Fruit fly (Drosophila melanogaster) whole organism, embryonic: Measurements from ENCODE around the gene Drice.

Source experiments
- Atf-2 ChIP-seq: fragments of 200-800 bp; sonication (Bioruptor generic); optimal IDR thresholded peaks from 2 replicates; lab custom pipeline; 2016; ENCODE audit warnings: missing biosample characterization, missing genetic modification characterization
- CG10431 ChIP-seq: fragments of 200-800 bp; sonication (Bioruptor generic); optimal IDR thresholded peaks from 3 replicates; lab custom pipeline; 2018; ENCODE audit warnings: missing biosample characterization, mild to moderate bottlenecking, missing genetic modification characterization
- CG10979 ChIP-seq: fragments of 200-800 bp; sonication (Bioruptor generic); optimal IDR thresholded peaks from 2 replicates; lab custom pipeline; 2018; ENCODE audit warnings: missing biosample characterization, mild to moderate bottlenecking, missing genetic modification characterization, moderate library complexity
- CG11247 ChIP-seq: fragments of 200-800 bp; sonication (Bioruptor generic); IDR thresholded peaks from 2 replicates; pipeline ENCODE4 v1.3.6; 2022; ENCODE audit warnings: missing biosample characterization, missing genetic modification characterization
- CG11695 ChIP-seq: fragments of 200-800 bp; sonication (Bioruptor generic); IDR thresholded peaks from 3 replicates; pipeline ENCODE4 v1.3.6; 2022; ENCODE audit warnings: missing biosample characterization, missing genetic modification characterization
- CG12236 ChIP-seq: fragments of 200-800 bp; sonication (Bioruptor generic); optimal IDR thresholded peaks from 2 replicates; lab custom pipeline; 2016; ENCODE audit warnings: missing biosample characterization, missing genetic modification characterization
- CG13894 ChIP-seq: fragments of 200-800 bp; sonication (Bioruptor generic); optimal IDR thresholded peaks from 3 replicates; lab custom pipeline; 2018; ENCODE audit warnings: missing biosample characterization, mild to moderate bottlenecking, missing genetic modification characterization, moderate library complexity
- CG17328 ChIP-seq: fragments of 200-800 bp; sonication (Bioruptor generic); IDR thresholded peaks from 2 replicates; pipeline ENCODE4 v1.3.6; 2022; ENCODE audit warnings: missing biosample characterization, missing genetic modification characterization
- CG17912 ChIP-seq: fragments of 200-800 bp; sonication (Bioruptor generic); optimal IDR thresholded peaks from 2 replicates; lab custom pipeline; 2018; ENCODE audit warnings: missing biosample characterization, mild to moderate bottlenecking, missing genetic modification characterization
- CG18599 ChIP-seq: fragments of 200-800 bp; sonication (Bioruptor generic); optimal IDR thresholded peaks from 3 replicates; lab custom pipeline; 2017; ENCODE audit warnings: missing biosample characterization, missing genetic modification characterization, mild to moderate bottlenecking, moderate library complexity, missing genetic modification reagents
- CG3281 ChIP-seq: fragments of 200-800 bp; sonication (Bioruptor generic); optimal IDR thresholded peaks from 3 replicates; lab custom pipeline; 2017; ENCODE audit warnings: missing biosample characterization, mild to moderate bottlenecking, missing genetic modification characterization
- CG5953 ChIP-seq: fragments of 200-800 bp; sonication (Bioruptor generic); IDR thresholded peaks from 2 replicates; pipeline ENCODE4 v1.3.6; 2022; ENCODE audit warnings: missing biosample characterization, missing genetic modification characterization
- CG6689 ChIP-seq: fragments of 200-800 bp; sonication (Bioruptor generic); IDR thresholded peaks from 2 replicates; pipeline ENCODE4 v1.3.6; 2022; ENCODE audit warnings: missing biosample characterization, missing genetic modification characterization
- CG6791 ChIP-seq: fragments of 200-800 bp; sonication (Bioruptor generic); IDR thresholded peaks from 3 replicates; pipeline ENCODE4 v1.3.6; 2022; ENCODE audit warnings: missing biosample characterization, missing genetic modification characterization; ENCODE audit not compliant: partially characterized antibody
- CG6854 ChIP-seq: fragments of 200-800 bp; sonication (Bioruptor generic); optimal IDR thresholded peaks from 3 replicates; lab custom pipeline; 2017; ENCODE audit warnings: missing biosample characterization, mild to moderate bottlenecking, missing genetic modification characterization
- CG7271 ChIP-seq: fragments of 200-800 bp; sonication (Bioruptor generic); optimal IDR thresholded peaks from 2 replicates; lab custom pipeline; 2018; ENCODE audit warnings: missing biosample characterization, mild to moderate bottlenecking, missing genetic modification characterization, moderate library complexity
- CG8765 ChIP-seq: fragments of 200-800 bp; sonication (Bioruptor generic); IDR thresholded peaks from 2 replicates; pipeline ENCODE4 v1.3.6; 2022; ENCODE audit warnings: missing biosample characterization, missing genetic modification characterization
- CG9876 ChIP-seq: fragments of 200-800 bp; sonication (Bioruptor generic); optimal IDR thresholded peaks from 2 replicates; lab custom pipeline; 2016; ENCODE audit warnings: missing biosample characterization, missing genetic modification characterization
- D ChIP-seq, 2 experiments: fragments of 200-800 bp in 1 of 2; fragments of >200 bp in 1 of 2; sonication (Bioruptor generic) in 1 of 2; optimal IDR thresholded peaks; 2 replicates in 1 of 2; 3 replicates in 1 of 2; lab custom pipeline; 2017; ENCODE audit warnings: mild to moderate bottlenecking in 1 of 2, missing biosample characterization in 1 of 2, missing genetic modification characterization in 1 of 2, missing genetic modification reagents in 1 of 2
- Ets97D ChIP-seq: fragments of 200-800 bp; sonication (Bioruptor generic); optimal IDR thresholded peaks from 3 replicates; lab custom pipeline; 2016; ENCODE audit warnings: missing biosample characterization, missing genetic modification characterization
- Hr78 ChIP-seq, 2 experiments: fragments of 200-800 bp in 1 of 2; fragments of >200 bp in 1 of 2; sonication (Bioruptor generic) in 1 of 2; optimal IDR thresholded peaks; 2 replicates each; lab custom pipeline; 2017 to 2019; ENCODE audit warnings: missing biosample characterization in 2 of 2, missing genetic modification characterization in 2 of 2, mild to moderate bottlenecking in 1 of 2, moderate library complexity in 1 of 2
- Kr ChIP-seq: fragments of 200-800 bp; sonication (Bioruptor generic); optimal IDR thresholded peaks from 2 replicates; lab custom pipeline; 2017; ENCODE audit warnings: missing biosample characterization, mild to moderate bottlenecking, missing genetic modification characterization
- Lim3 ChIP-seq: fragments of 200-800 bp; sonication (Bioruptor generic); IDR thresholded peaks from 2 replicates; pipeline ENCODE4 v1.3.6; 2022; ENCODE audit warnings: missing biosample characterization, missing genetic modification characterization
- MTF-1 ChIP-seq: fragments of 200-800 bp; sonication (Bioruptor generic); optimal IDR thresholded peaks from 2 replicates; lab custom pipeline; 2018; ENCODE audit warnings: missing biosample characterization, mild to moderate bottlenecking, missing genetic modification characterization, borderline replicate concordance
- Mrtf ChIP-seq: fragments of 200-800 bp; sonication (Bioruptor generic); IDR thresholded peaks from 3 replicates; pipeline ENCODE4 v1.3.6; 2022; ENCODE audit warnings: missing biosample characterization, missing genetic modification characterization
- NK7.1 ChIP-seq: fragments of 200-800 bp; sonication (Bioruptor generic); optimal IDR thresholded peaks from 3 replicates; lab custom pipeline; 2016; ENCODE audit warnings: missing biosample characterization, missing genetic modification characterization
- Nf-YA ChIP-seq: fragments of 200-800 bp; sonication (Bioruptor generic); IDR thresholded peaks from 2 replicates; pipeline ENCODE4 v1.3.6; 2022; ENCODE audit warnings: missing biosample characterization, missing genetic modification characterization
- ab ChIP-seq: fragments of 200-800 bp; sonication (Bioruptor generic); optimal IDR thresholded peaks from 2 replicates; lab custom pipeline; 2016; ENCODE audit warnings: missing biosample characterization, missing genetic modification characterization
- ara ChIP-seq: fragments of 200-800 bp; sonication (Bioruptor generic); IDR thresholded peaks from 2 replicates; pipeline ENCODE4 v1.3.6; 2022; ENCODE audit warnings: missing biosample characterization, missing genetic modification characterization
- ase ChIP-seq: fragments of 200-800 bp; sonication (Bioruptor generic); IDR thresholded peaks from 3 replicates; pipeline ENCODE4 v1.3.6; 2022; ENCODE audit warnings: missing biosample characterization, missing genetic modification characterization
- az2 ChIP-seq: fragments of 200-800 bp; sonication (Bioruptor generic); optimal IDR thresholded peaks from 3 replicates; lab custom pipeline; 2016; ENCODE audit warnings: missing biosample characterization, missing genetic modification characterization
- bcd ChIP-seq: fragments of 200-800 bp; sonication (Bioruptor generic); optimal IDR thresholded peaks from 2 replicates; lab custom pipeline; 2017; ENCODE audit warnings: missing biosample characterization, mild to moderate bottlenecking, missing genetic modification characterization
- bsh ChIP-seq, 2 experiments: fragments of 200-800 bp; sonication (Bioruptor generic); optimal IDR thresholded peaks; 2 replicates each; lab custom pipeline; 2017 to 2018; ENCODE audit warnings: mild to moderate bottlenecking in 2 of 2, missing biosample characterization in 2 of 2, missing genetic modification characterization in 2 of 2, moderate library complexity in 1 of 2
- croc ChIP-seq: fragments of 200-800 bp; sonication (Bioruptor generic); conservative IDR thresholded peaks from 3 replicates; pipeline ENCODE4 v1.3.6; 2022; ENCODE audit warnings: missing biosample characterization, missing genetic modification characterization
- dan ChIP-seq: fragments of 200-800 bp; sonication (Bioruptor generic); IDR thresholded peaks from 2 replicates; pipeline ENCODE4 v1.3.6; 2022; ENCODE audit warnings: missing biosample characterization, missing genetic modification characterization
- dm ChIP-seq: fragments of 200-800 bp; sonication (Bioruptor generic); optimal IDR thresholded peaks from 3 replicates; lab custom pipeline; 2016; ENCODE audit warnings: missing biosample characterization, missing genetic modification characterization
- fd102C ChIP-seq: fragments of 200-800 bp; sonication (Bioruptor generic); optimal IDR thresholded peaks from 2 replicates; lab custom pipeline; 2018; ENCODE audit warnings: missing biosample characterization, mild to moderate bottlenecking, missing genetic modification characterization, moderate library complexity
- fu2 ChIP-seq: fragments of 200-800 bp; sonication (Bioruptor generic); optimal IDR thresholded peaks from 2 replicates; lab custom pipeline; 2016; ENCODE audit warnings: missing biosample characterization, missing genetic modification characterization
- gce ChIP-seq: fragments of 200-800 bp; sonication (Bioruptor generic); IDR thresholded peaks from 3 replicates; pipeline ENCODE4 v1.3.6; 2022; ENCODE audit warnings: missing biosample characterization, missing genetic modification characterization
- her ChIP-seq: fragments of 200-800 bp; sonication (Bioruptor generic); optimal IDR thresholded peaks from 2 replicates; lab custom pipeline; 2016; ENCODE audit warnings: missing biosample characterization, missing genetic modification characterization
- insv ChIP-seq, 2 experiments: fragments of 200-800 bp; sonication (Bioruptor generic); optimal IDR thresholded peaks; 3 replicates each; lab custom pipeline; 2016 to 2018; ENCODE audit warnings: missing biosample characterization in 2 of 2, missing genetic modification characterization in 2 of 2
- lilli ChIP-seq: fragments of 200-800 bp; sonication (Bioruptor generic); optimal IDR thresholded peaks from 3 replicates; lab custom pipeline; 2016; ENCODE audit warnings: missing biosample characterization, missing genetic modification characterization
- onecut ChIP-seq: fragments of 200-800 bp; sonication (Bioruptor generic); IDR thresholded peaks from 2 replicates; pipeline ENCODE4 v1.3.6; 2022; ENCODE audit warnings: missing biosample characterization, missing genetic modification characterization
- p53 ChIP-seq: fragments of 200-800 bp; sonication (Bioruptor generic); optimal IDR thresholded peaks from 2 replicates; lab custom pipeline; 2016; ENCODE audit warnings: missing biosample characterization, missing genetic modification characterization
- pb ChIP-seq: fragments of 200-800 bp; sonication (Bioruptor generic); optimal IDR thresholded peaks from 3 replicates; lab custom pipeline; 2016; ENCODE audit warnings: missing biosample characterization, missing genetic modification characterization
- ranshi ChIP-seq: fragments of 200-800 bp; sonication (Bioruptor generic); IDR thresholded peaks from 2 replicates; pipeline ENCODE4 v1.3.6; 2022; ENCODE audit warnings: missing biosample characterization, missing genetic modification characterization
- schlank ChIP-seq: fragments of 200-800 bp; sonication (Bioruptor generic); optimal IDR thresholded peaks from 2 replicates; lab custom pipeline; 2018; ENCODE audit warnings: missing biosample characterization, mild to moderate bottlenecking, missing genetic modification characterization
- slp2 ChIP-seq: fragments of 200-800 bp; sonication (Bioruptor generic); optimal IDR thresholded peaks from 2 replicates; lab custom pipeline; 2016; ENCODE audit warnings: missing biosample characterization, missing genetic modification characterization
- stwl ChIP-seq: fragments of 200-800 bp; sonication (Bioruptor generic); optimal IDR thresholded peaks from 3 replicates; lab custom pipeline; 2018; ENCODE audit warnings: missing biosample characterization, mild to moderate bottlenecking, missing genetic modification characterization, moderate library complexity
- tap ChIP-seq: fragments of 200-800 bp; optimal IDR thresholded peaks from 3 replicates; lab custom pipeline; 2019; ENCODE audit warnings: missing biosample characterization, mild to moderate bottlenecking, missing genetic modification characterization, moderate library complexity
- tll ChIP-seq, 2 experiments: fragments of 200-800 bp in 1 of 2; fragments of >200 bp in 1 of 2; sonication (Bioruptor generic) in 1 of 2; optimal IDR thresholded peaks; 2 replicates each; lab custom pipeline; 2017 to 2019; ENCODE audit warnings: missing biosample characterization in 2 of 2, missing genetic modification characterization in 2 of 2, mild to moderate bottlenecking in 1 of 2, moderate library complexity in 1 of 2

Gene Drice

DNA sequence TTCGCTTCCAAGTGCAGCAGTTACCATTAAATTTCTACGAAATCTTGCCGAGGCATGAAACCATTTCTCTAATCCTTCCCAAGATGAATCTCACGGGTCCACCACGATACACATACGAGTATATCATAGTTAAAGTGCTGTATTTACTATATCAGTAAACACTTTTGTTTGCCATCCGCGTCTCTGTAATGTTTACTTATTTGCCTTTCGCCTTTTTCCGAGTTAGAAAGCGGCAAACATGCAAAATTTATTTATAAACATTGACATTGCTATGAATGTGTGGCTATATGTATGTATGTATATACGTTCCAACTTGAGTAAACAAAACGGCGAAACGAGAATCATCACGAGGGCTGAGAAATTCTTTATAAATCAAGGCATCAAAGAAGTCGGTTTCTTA is 31.5 kb downstream of the Drice start (continued):
- TF ChIP-seq CG5953 (no peak), schlank (tag; lab: Kevin White, UChicago) (no peak), NK7.1 (GFP tag; lab: Kevin White, UChicago) (no peak), Lim3 (GFP tag; lab: Robert Waterston, UW) (no peak), tll (GFP tag; optimal IDR thresholded peaks at IDR 0.05; lab: Kevin White, UChicago) (no peak), pb (GFP tag; lab: Kevin White, UChicago) (no peak), fu2 (GFP tag; lab: Kevin White, UChicago) (no peak), fd102C (GFP tag; lab: Kevin White, UChicago) (peak; percentile 94), stwl (tag; lab: Kevin White, UChicago) (no peak), ase (no peak), CG3281 (GFP tag; lab: Kevin White, UChicago) (peak; percentile 53), D (optimal IDR thresholded peaks at IDR 0.05; lab: Kevin White, UChicago) (no peak), D (GFP tag; optimal IDR thresholded peaks at IDR 0.05; lab: Kevin White, UChicago) (peak; percentile 64), bcd (GFP tag; lab: Kevin White, UChicago) (peak; percentile 9), CG6791 (no peak), croc (GFP tag; lab: Robert Waterston, UW) (no peak), MTF-1 (peak; percentile 85), CG6854 (GFP tag; lab: Kevin White, UChicago) (peak; percentile 2), CG11695 (GFP tag; lab: Robert Waterston, UW) (no peak), CG8765 (GFP tag; lab: Robert Waterston, UW) (no peak), CG17912 (GFP tag; lab: Kevin White, UChicago) (no peak), az2 (GFP tag; lab: Kevin White, UChicago) (no peak), p53 (GFP tag; lab: Kevin White, UChicago) (no peak), dm (no peak), CG10431 (GFP tag; lab: Kevin White, UChicago) (no peak), CG12236 (GFP tag; lab: Kevin White, UChicago) (no peak), dan (GFP tag; lab: Robert Waterston, UW) (no peak), CG17328 (GFP tag; lab: Robert Waterston, UW) (no peak), CG6689 (GFP tag; lab: Robert Waterston, UW) (no peak), gce (GFP tag; lab: Robert Waterston, UW) (no peak), ranshi (GFP tag; lab: Robert Waterston, UW) (no peak), CG13894 (tag; lab: Kevin White, UChicago) (no peak), CG9876 (GFP tag; lab: Kevin White, UChicago) (no peak), insv (GFP tag; optimal IDR thresholded peaks at IDR 0.05; lab: Kevin White, UChicago) (no peak), CG10979 (tag; lab: Kevin White, UChicago) (peak; percentile 54), bsh (GFP tag; optimal IDR thresholded peaks at IDR 0.05; lab: Kevin White, UChicago) (no peak), ab (GFP tag; lab: Kevin White, UChicago) (no peak), lilli (GFP tag; lab: Kevin White, UChicago) (no peak), Kr (GFP tag; lab: Kevin White, UChicago) (peak; percentile 88), CG11247 (GFP tag; lab: Robert Waterston, UW) (no peak), slp2 (GFP tag; lab: Kevin White, UChicago) (no peak), Mrtf (GFP tag; lab: Robert Waterston, UW) (no peak), tap (peak; percentile 59), her (GFP tag; lab: Kevin White, UChicago) (no peak), Atf-2 (GFP tag; lab: Kevin White, UChicago) (no peak), onecut (GFP tag; lab: Robert Waterston, UW) (no peak; the same call in 1 of the 2 replicates), Nf-YA (no peak), ara (peak; percentile 42; the same call in 1 of the 2 replicates), CG18599 (GFP tag; lab: Kevin White, UChicago) (peak; percentile 70), Hr78 (GFP tag; optimal IDR thresholded peaks at IDR 0.05; lab: Kevin White, UChicago) (no peak), Ets97D (GFP tag; lab: Kevin White, UChicago) (no peak), CG7271 (tag; lab: Kevin White, UChicago) (peak; percentile 85)
